Worm (Caenorhabditis elegans): ENCODE measurements around the gene gcna-1.
A peak's percentile ranks its signal among the peaks of the same experiment; 100 is the strongest.

gcna-1 gene

DNA sequence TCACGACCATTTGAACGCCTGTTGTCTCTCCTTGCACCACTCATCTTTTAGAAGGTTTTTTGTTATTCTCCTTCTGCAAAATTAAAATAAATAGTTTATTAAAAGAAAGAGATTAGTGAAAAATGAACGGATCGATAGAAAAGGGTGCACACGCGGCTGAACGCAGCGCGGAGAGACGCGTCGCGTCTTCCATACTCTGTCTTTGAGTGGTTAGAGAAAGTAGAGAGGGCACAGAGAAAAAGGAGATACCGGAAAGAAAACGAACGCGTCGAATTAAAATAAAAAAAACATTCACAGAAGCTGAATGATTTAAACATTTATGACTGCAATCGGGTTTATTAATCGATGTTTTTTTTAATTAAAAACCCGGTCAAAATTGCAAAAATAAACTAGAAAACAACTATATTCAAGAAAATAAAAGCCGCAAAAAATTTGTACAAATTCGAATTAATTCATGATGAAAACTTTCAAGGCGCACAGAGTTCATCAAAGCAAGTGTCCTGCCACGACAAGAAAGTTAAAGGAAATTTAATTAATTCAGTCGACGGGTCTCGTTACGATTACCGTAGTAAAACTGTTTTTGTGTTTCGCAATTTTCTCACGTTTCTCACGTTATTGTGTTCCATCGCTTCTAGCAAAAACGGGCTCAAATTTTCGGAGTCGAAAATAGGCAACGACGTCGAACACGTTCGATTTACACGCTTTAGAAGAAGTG, 50.6 kb downstream of the gcna-1 start, which contains the start of the genes nono-1 and nop-1:
Gene nono-1, minus strand, starts transcription at position 75 of the 715 bp plus-strand sequence.
Gene nop-1, plus strand, starts transcription at position 551 of the 715 bp plus-strand sequence.
- TF ChIP-seq lin-13 (GFP tag; optimal IDR thresholded peaks at IDR 0.05), result peak; percentile 5
- TF ChIP-seq unc-55 (GFP tag; optimal IDR thresholded peaks at IDR 0.05), result peak; percentile 59
- peak; percentile 10 for TF ChIP-seq ama-1 (optimal IDR thresholded peaks at IDR 0.05)
- peak; percentile 58 for TF ChIP-seq C34F6.9 (tag; optimal IDR thresholded peaks at IDR 0.05)
- no peak for TF ChIP-seq nhr-12 (tag; optimal IDR thresholded peaks at IDR 0.05)
- no peak for TF ChIP-seq ZK546.5 (tag; optimal IDR thresholded peaks at IDR 0.05)
- no peak for TF ChIP-seq nhr-25 (tag; optimal IDR thresholded peaks at IDR 0.05)
- TF ChIP-seq lsy-2 (tag; optimal IDR thresholded peaks at IDR 0.05), result peak in 1 of 2 experiments; percentile 37
